Fruit fly (Drosophila melanogaster) whole organism, wandering third instar larva: ENCODE results near the gene cv-c.

Experiments
- CG32264 ChIP-seq: fragments of 200-800 bp; sonication (Bioruptor generic); optimal IDR thresholded peaks from 2 replicates; lab custom pipeline; 2016; ENCODE audit warnings: missing biosample characterization, missing genetic modification characterization
- CG9705 ChIP-seq: fragments of 200-800 bp; sonication (Bioruptor generic); optimal IDR thresholded peaks from 2 replicates; lab custom pipeline; 2018; ENCODE audit warnings: missing biosample characterization, mild to moderate bottlenecking, missing genetic modification characterization
- CrebA ChIP-seq: fragments of 200-800 bp; sonication (Bioruptor generic); optimal IDR thresholded peaks from 2 replicates; lab custom pipeline; 2016; ENCODE audit warnings: missing biosample characterization, mild to moderate bottlenecking, missing genetic modification characterization, borderline replicate concordance
- Dfd ChIP-seq: fragments of >200 bp; optimal IDR thresholded peaks from 2 replicates; lab custom pipeline; 2017; ENCODE audit warnings: missing biosample characterization, missing genetic modification characterization
- Dif ChIP-seq: fragments of 200-275, 200-300 bp; sonication (Bioruptor generic); optimal IDR thresholded peaks from 2 replicates; lab custom pipeline; 2018; ENCODE audit warnings: missing biosample characterization, missing genetic modification characterization; ENCODE audit not compliant: partially characterized antibody
- GATAd ChIP-seq: sonication (Bioruptor generic); optimal IDR thresholded peaks from 2 replicates; lab custom pipeline; 2016; ENCODE audit warnings: missing biosample characterization, missing genetic modification characterization
- HLH106 ChIP-seq: fragments of 200-800 bp; optimal IDR thresholded peaks from 3 replicates; lab custom pipeline; 2019; ENCODE audit warnings: missing biosample characterization, mild to moderate bottlenecking, missing genetic modification characterization, moderate library complexity
- Hnf4 ChIP-seq: fragments of 200-800 bp; sonication (Bioruptor generic); optimal IDR thresholded peaks from 2 replicates; lab custom pipeline; 2016; ENCODE audit warnings: missing biosample characterization, mild to moderate bottlenecking, missing genetic modification characterization
- Hr78 ChIP-seq: fragments of >200 bp; optimal IDR thresholded peaks from 2 replicates; lab custom pipeline; 2017; ENCODE audit warnings: missing biosample characterization, missing genetic modification characterization
- Jra ChIP-seq: sonication (Bioruptor generic); optimal IDR thresholded peaks from 2 replicates; lab custom pipeline; 2016; ENCODE audit warnings: missing biosample characterization, missing genetic modification characterization
- Mio ChIP-seq: sonication (Bioruptor generic); optimal IDR thresholded peaks from 2 replicates; lab custom pipeline; 2016; ENCODE audit warnings: missing biosample characterization, missing genetic modification characterization
- Myc ChIP-seq: fragments of >200 bp; optimal IDR thresholded peaks from 2 replicates; lab custom pipeline; 2017
- N ChIP-seq: fragments of >200 bp; optimal IDR thresholded peaks from 2 replicates; lab custom pipeline; 2018; ENCODE audit warnings: missing biosample characterization, missing external identifiers, missing genetic modification characterization
- Rel ChIP-seq, 2 experiments: fragments of 200-800 bp; sonication (Bioruptor generic) in 1 of 2; optimal IDR thresholded peaks; 2 replicates in 1 of 2; 3 replicates in 1 of 2; lab custom pipeline; 2016 to 2019; ENCODE audit warnings: mild to moderate bottlenecking in 2 of 2, missing biosample characterization in 2 of 2, missing genetic modification characterization in 2 of 2, moderate library complexity in 1 of 2
- Sp1 ChIP-seq: fragments of 200-800 bp; sonication (Bioruptor generic); optimal IDR thresholded peaks from 3 replicates; lab custom pipeline; 2019; ENCODE audit warnings: missing biosample characterization, mild to moderate bottlenecking, missing genetic modification characterization, moderate library complexity
- Vsx2 ChIP-seq: fragments of 200-300, 225-300 bp; sonication (Bioruptor generic); optimal IDR thresholded peaks from 2 replicates; lab custom pipeline; 2018; ENCODE audit warnings: missing biosample characterization, missing genetic modification characterization; ENCODE audit not compliant: partially characterized antibody
- br ChIP-seq: fragments of 200-800 bp; sonication (Bioruptor generic); optimal IDR thresholded peaks from 2 replicates; lab custom pipeline; 2016; ENCODE audit warnings: missing biosample characterization, missing genetic modification characterization
- brk ChIP-seq: fragments of 200-800 bp; sonication (Bioruptor generic); optimal IDR thresholded peaks from 2 replicates; lab custom pipeline; 2016; ENCODE audit warnings: missing biosample characterization, mild to moderate bottlenecking, missing genetic modification characterization
- dl ChIP-seq, 2 experiments: fragments of 175-275, 200-275 bp in 1 of 2; fragments of 200-275 bp in 1 of 2; sonication (Bioruptor generic); optimal IDR thresholded peaks; lab custom pipeline; 2018; ENCODE audit warnings: mild to moderate bottlenecking in 2 of 2, missing biosample characterization in 2 of 2, missing genetic modification characterization in 2 of 2, moderate library complexity in 2 of 2; ENCODE audit not compliant: partially characterized antibody in 2 of 2, insufficient read depth in 1 of 2
- dmrt93B ChIP-seq: fragments of 200-800 bp; sonication (Bioruptor generic); optimal IDR thresholded peaks from 2 replicates; lab custom pipeline; 2018; ENCODE audit warnings: missing biosample characterization, mild to moderate bottlenecking, missing genetic modification characterization
- dsf ChIP-seq: sonication (Bioruptor generic); optimal IDR thresholded peaks from 2 replicates; lab custom pipeline; 2016; ENCODE audit warnings: missing biosample characterization, missing genetic modification characterization, borderline replicate concordance
- foxo ChIP-seq, 2 experiments: fragments of 200-800 bp; sonication (Bioruptor generic); optimal IDR thresholded peaks; 2 replicates in 1 of 2; 3 replicates in 1 of 2; lab custom pipeline; 2016 to 2017; ENCODE audit warnings: missing biosample characterization in 2 of 2, missing genetic modification characterization in 2 of 2
- fru ChIP-seq: fragments of 200-800 bp; sonication (Bioruptor generic); optimal IDR thresholded peaks from 3 replicates; lab custom pipeline; 2016; ENCODE audit warnings: missing biosample characterization, mild to moderate bottlenecking, missing genetic modification characterization
- lola ChIP-seq: fragments of >200 bp; optimal IDR thresholded peaks from 2 replicates; lab custom pipeline; 2017; ENCODE audit warnings: missing biosample characterization, missing genetic modification characterization
- pan ChIP-seq: fragments of >200 bp; optimal IDR thresholded peaks from 2 replicates; lab custom pipeline; 2017
- psq ChIP-seq: fragments of 200-800 bp; sonication (Bioruptor generic); optimal IDR thresholded peaks from 3 replicates; lab custom pipeline; 2017; ENCODE audit warnings: missing biosample characterization, mild to moderate bottlenecking, missing genetic modification characterization, moderate library complexity
- rgr ChIP-seq: fragments of 200-800 bp; sonication (Bioruptor generic); optimal IDR thresholded peaks from 3 replicates; lab custom pipeline; 2016; ENCODE audit warnings: missing biosample characterization, mild to moderate bottlenecking, missing genetic modification characterization
- sage ChIP-seq: fragments of 200-800 bp; sonication (Bioruptor generic); optimal IDR thresholded peaks from 2 replicates; lab custom pipeline; 2016; ENCODE audit warnings: missing biosample characterization, mild to moderate bottlenecking, missing genetic modification characterization
- sv ChIP-seq: fragments of 200-800 bp; sonication (Bioruptor generic); optimal IDR thresholded peaks from 3 replicates; lab custom pipeline; 2016; ENCODE audit warnings: missing biosample characterization, missing genetic modification characterization
- woc ChIP-seq: sonication (Bioruptor generic); optimal IDR thresholded peaks from 2 replicates; lab custom pipeline; 2016; ENCODE audit warnings: missing biosample characterization, mild to moderate bottlenecking, missing genetic modification characterization

cv-c gene

DNA sequence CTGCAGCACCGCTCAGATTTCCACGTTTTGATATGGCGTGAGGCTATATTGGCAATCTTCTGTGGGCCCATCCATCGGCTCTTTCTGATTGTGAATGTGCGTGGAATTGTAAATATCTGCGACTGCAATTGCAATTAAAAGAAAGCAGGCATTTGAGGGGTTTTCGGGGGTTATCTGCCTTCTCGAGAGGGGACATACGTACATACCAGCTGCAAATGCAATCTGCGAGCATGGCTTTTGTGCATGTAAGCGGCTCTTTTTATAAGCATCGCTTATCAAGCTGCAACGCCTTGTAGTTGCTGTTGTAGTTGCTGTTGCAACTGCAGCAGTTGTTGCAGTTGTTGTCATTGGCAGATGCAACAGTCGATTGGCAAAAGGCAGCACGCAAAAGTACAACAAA, 40.0 kb downstream of the cv-c start:
- TF ChIP-seq CG32264 (GFP tag; lab: Kevin White, UChicago), result no peak
- TF ChIP-seq rgr (GFP tag; lab: Kevin White, UChicago), result no peak
- TF ChIP-seq CG9705 (GFP tag; lab: Kevin White, UChicago), result no peak
- TF ChIP-seq Vsx2 (GFP tag; lab: Kevin White, UChicago), result no peak
- no peak for TF ChIP-seq pan
- TF ChIP-seq foxo (GFP tag; optimal IDR thresholded peaks at IDR 0.05; lab: Kevin White, UChicago), result no peak
- no peak for TF ChIP-seq psq (GFP tag; lab: Kevin White, UChicago)
- TF ChIP-seq Myc (lab: Kevin White, UChicago), result no peak
- no peak for TF ChIP-seq dsf (GFP tag; lab: Kevin White, UChicago)
- TF ChIP-seq CrebA, result no peak
- TF ChIP-seq dl (GFP tag; optimal IDR thresholded peaks at IDR 0.05; lab: Kevin White, UChicago; ENCODE audit: insufficient read depth in 1 of 2, partially characterized antibody in 2 of 2), result no peak
- TF ChIP-seq Dfd, result no peak
- no peak for TF ChIP-seq fru (GFP tag; lab: Kevin White, UChicago)
- TF ChIP-seq N (GFP tag; lab: Kevin White, UChicago), result no peak
- TF ChIP-seq sage (GFP tag; lab: Kevin White, UChicago), result no peak
- TF ChIP-seq HLH106 (tag; lab: Kevin White, UChicago), result no peak

dm6 chr3R:14438267-14438666, 43.2 kb downstream of the cv-c start:
- TF ChIP-seq Rel (GFP tag; optimal IDR thresholded peaks at IDR 0.05; lab: Kevin White, UChicago) (no peak), Rel (tag; optimal IDR thresholded peaks at IDR 0.05; lab: Kevin White, UChicago) (no peak), Hr78 (GFP tag; lab: Kevin White, UChicago) (no peak), CG9705 (GFP tag; lab: Kevin White, UChicago) (no peak), fru (GFP tag; lab: Kevin White, UChicago) (no peak), psq (GFP tag; lab: Kevin White, UChicago) (no peak), Vsx2 (GFP tag; lab: Kevin White, UChicago) (no peak), br (GFP tag; lab: Kevin White, UChicago) (no peak), Jra (no peak), sv (GFP tag; lab: Kevin White, UChicago) (no peak), Dfd (no peak), Dif (GFP tag; lab: Kevin White, UChicago) (no peak), Sp1 (GFP tag; lab: Kevin White, UChicago) (no peak), sage (GFP tag; lab: Kevin White, UChicago) (no peak), pan (no peak), HLH106 (tag; lab: Kevin White, UChicago) (no peak), N (GFP tag; lab: Kevin White, UChicago) (no peak), dmrt93B (no peak), CrebA (no peak)
- TF ChIP-seq, all 38 proteins: peak for 0

- TF ChIP-seq dl (GFP tag; optimal IDR thresholded peaks at IDR 0.05; lab: Kevin White, UChicago; ENCODE audit: insufficient read depth in 1 of 2, partially characterized antibody in 2 of 2) (no peak), pan (no peak), sage (GFP tag; lab: Kevin White, UChicago) (no peak), HLH106 (tag; lab: Kevin White, UChicago) (no peak), Mio (GFP tag; lab: Kevin White, UChicago) (no peak), rgr (GFP tag; lab: Kevin White, UChicago) (no peak), GATAd (GFP tag; lab: Kevin White, UChicago) (no peak), sv (GFP tag; lab: Kevin White, UChicago) (no peak), Dif (GFP tag; lab: Kevin White, UChicago) (no peak), dmrt93B (no peak)
- TF ChIP-seq, all 38 proteins: peak for 0
Observed at dm6 chr3R:14436459-14436858, 45.1 kb downstream of the cv-c start.

DNA sequence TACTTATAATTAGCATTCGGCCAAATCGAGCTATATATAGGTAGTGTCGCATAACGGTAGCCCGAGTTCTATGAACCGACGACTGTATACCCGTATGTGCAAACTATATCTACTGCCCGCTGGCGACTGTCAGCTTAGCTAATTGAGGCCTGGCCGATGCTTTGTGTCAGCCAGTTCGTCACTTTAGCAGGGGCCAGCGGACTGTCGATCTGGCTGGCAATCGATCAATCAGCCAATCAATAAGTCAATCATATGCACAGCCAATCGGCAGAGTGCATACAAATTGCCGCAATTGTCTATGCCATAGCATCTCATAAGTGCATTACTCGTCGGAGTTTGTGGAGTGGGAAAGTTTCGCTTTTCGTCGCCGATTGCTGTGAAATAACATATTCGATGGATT, 45.5 kb downstream of the cv-c start:
- TF ChIP-seq Hnf4 (GFP tag; lab: Kevin White, UChicago) (no peak), rgr (GFP tag; lab: Kevin White, UChicago) (no peak), Vsx2 (GFP tag; lab: Kevin White, UChicago) (no peak), N (GFP tag; lab: Kevin White, UChicago) (no peak), dmrt93B (no peak), Hr78 (GFP tag; lab: Kevin White, UChicago) (no peak), woc (no peak), sage (GFP tag; lab: Kevin White, UChicago) (no peak), Dif (GFP tag; lab: Kevin White, UChicago) (no peak), CG9705 (GFP tag; lab: Kevin White, UChicago) (no peak), lola (GFP tag; lab: Kevin White, UChicago) (no peak), psq (GFP tag; lab: Kevin White, UChicago) (no peak), Sp1 (GFP tag; lab: Kevin White, UChicago) (no peak), brk (no peak), Dfd (no peak), Myc (lab: Kevin White, UChicago) (no peak)
- TF ChIP-seq, all 38 proteins: peak for 0
